Worm (Caenorhabditis elegans) whole organism, dauer: ENCODE data around the gene imp-2.

Source experiments
- unc-62 ChIP-seq: sonication (generic microtip); optimal IDR thresholded peaks from 2 replicates; lab custom pipeline; 2017; ENCODE audit warnings: missing biosample characterization, missing genetic modification reagents, missing genetic modification characterization

Gene imp-2

ce11 chrIV:11131268-11131667, 12.6 kb upstream of the imp-2 start, which contains the start of gene ard-1:
Gene ard-1 (plus strand): TSS chrIV:11131279.
- TF ChIP-seq unc-62 (GFP tag; lab: Kevin White, UChicago), result no peak

DNA sequence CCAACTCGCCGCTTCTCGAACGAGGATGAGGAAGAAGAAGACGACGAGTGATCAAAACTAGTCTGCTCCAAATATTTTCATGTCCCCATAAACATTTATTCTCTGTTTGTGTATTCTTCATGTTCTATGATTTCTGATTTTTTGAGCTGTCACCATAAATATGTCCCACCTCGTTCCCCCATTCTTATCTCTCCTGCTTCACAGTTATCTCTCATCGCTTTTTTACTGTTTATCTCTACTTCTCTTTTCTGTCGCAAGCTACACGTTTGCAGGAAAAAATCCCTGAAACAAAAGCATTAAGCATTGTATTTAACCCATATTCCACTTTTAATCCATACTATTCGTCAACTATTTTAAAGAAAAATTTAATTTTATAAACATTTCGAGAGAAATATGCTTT, 12.1 kb upstream of the imp-2 start:
- TF ChIP-seq unc-62 (GFP tag; lab: Kevin White, UChicago), result no peak

ce11 chrIV:11126028-11126427, 7.3 kb upstream of the imp-2 start:
- no peak for TF ChIP-seq unc-62 (GFP tag; lab: Kevin White, UChicago)

- no peak for TF ChIP-seq unc-62 (GFP tag; lab: Kevin White, UChicago)
Measured at ce11 chrIV:11126004-11126027, 7.1 kb upstream of the imp-2 start, which contains the start of gene swsn-4. Gene swsn-4 (plus strand): TSS chrIV:11126024.

ce11 chrIV:11125604-11126003, 6.9 kb upstream of the imp-2 start:
- no peak for TF ChIP-seq unc-62 (GFP tag; lab: Kevin White, UChicago)

DNA sequence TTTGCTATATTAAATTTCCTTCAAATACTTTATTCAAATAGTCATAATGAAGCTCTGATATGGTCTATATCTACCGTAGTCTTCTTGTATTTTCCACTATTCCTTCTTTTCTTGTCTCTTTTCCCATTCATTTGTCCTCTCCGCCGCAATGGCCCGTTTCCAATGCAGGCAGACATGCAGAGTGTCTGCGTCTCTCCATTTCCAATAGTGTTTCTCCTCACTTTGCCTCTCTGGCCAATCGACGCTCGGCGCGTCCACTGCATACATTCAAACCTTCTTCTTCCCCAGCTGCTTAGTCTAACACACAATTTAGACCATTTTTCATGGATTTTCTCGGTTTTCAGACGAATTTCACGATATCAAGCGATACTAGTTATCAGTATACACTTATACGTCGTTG, 6.5 kb upstream of the imp-2 start:
- TF ChIP-seq unc-62 (GFP tag; lab: Kevin White, UChicago), result no peak

DNA sequence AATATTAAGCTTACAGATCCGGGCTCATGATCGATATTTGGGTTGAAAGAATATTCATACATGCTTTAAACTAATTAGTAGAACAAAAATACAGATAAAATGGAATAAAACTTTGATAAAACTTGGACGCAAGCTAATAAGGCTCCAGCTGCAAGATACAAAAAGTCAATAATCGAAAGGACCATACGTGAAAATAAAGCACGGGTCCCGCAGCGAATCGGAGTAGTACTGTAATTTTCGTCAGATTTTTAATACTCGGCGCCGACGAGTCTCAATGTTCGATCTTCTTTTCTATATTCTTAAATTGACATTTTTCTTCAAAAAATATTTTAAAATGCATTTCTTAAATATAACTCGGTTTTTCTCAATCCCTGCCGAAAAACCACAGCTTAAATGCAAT, 6.0 kb upstream of the imp-2 start, which contains the start of gene spo-11:
Gene spo-11 (minus strand): TSS at position 189 of the 400 bp plus-strand sequence.
- TF ChIP-seq unc-62 (GFP tag; lab: Kevin White, UChicago), result no peak

DNA sequence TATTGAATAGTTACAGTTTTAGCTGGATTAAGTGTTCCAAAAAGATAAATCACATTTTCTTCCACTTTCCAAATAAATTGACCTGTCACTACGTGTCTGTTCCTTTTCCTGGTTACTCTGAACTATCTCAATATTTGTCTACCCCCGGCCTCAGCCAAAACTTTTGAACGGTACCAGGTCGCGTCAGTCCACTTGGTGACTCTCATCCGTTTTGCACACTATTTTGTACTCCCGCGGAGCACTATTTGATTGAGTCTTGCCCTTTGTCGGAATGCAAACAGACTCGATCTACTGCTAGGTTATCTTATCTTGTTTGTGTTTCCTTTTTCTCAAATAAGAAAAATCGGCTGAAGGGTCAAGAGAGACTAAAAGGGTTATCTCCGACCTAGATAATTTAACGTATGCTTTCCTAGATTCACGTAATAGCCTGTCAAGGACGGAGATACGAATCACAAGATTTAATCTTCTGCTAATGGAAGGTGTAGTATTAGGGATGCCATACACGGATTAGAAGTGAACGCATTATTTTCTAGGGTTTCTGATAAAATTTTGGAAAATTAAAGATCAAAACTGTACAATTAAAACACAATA, 1.4 kb upstream of the imp-2 start:
- TF ChIP-seq unc-62 (GFP tag; lab: Kevin White, UChicago), result no peak

DNA sequence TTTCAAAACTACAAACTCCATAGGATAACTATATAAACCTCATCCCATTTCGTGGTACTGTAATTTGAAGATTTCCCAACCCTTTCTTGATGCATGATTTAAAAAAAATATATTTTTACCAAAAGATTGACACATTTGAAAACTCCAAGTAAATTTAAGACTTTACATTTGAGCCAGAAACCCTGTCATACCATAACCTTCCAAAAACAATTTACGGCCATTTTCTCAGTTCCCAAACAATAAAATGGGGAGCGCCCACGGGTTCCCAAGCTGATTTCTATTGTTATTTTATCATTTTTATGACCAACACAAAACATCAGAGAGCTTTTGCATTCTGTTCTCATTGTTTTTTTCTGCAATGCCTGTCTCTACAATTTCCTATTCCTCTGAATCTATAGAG, 6.0 kb downstream of the imp-2 start, which contains the start of gene clc-9:
Gene clc-9 (plus strand): TSS at position 301 of the 400 bp plus-strand sequence.
- TF ChIP-seq unc-62 (GFP tag; lab: Kevin White, UChicago), result no peak

DNA sequence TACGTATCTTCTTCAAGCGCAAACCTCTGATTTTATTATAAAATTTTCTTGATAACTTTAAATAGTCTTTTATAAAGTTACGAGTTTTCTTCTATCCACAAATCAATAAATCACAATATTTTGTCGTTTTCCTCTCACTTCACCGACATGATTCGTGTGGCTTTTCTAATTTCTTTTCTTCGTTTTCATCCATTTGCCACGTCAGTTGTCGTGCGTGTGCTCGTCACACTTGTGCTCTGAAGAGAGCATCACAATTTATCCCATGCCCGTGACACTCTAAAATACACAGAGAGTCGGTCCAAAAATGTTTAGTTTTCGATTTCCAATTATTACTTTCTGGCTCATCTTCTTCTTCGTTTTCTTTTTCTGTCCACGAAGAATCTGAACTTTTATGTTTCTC, 6.8 kb downstream of the imp-2 start:
- no peak for TF ChIP-seq unc-62 (GFP tag; lab: Kevin White, UChicago)

ce11 chrIV:11110995-11111619, 7.6 kb downstream of the imp-2 start, which contains the start of gene rps-5:
Gene rps-5 (minus strand): TSS chrIV:11111045.
- no peak for TF ChIP-seq unc-62 (GFP tag; lab: Kevin White, UChicago)

ce11 chrIV:11109771-11110170, 8.9 kb downstream of the imp-2 start, which contains the start of gene pigk-1:
Gene pigk-1 (minus strand): TSS chrIV:11110018.
- no peak for TF ChIP-seq unc-62 (GFP tag; lab: Kevin White, UChicago)

- no peak for TF ChIP-seq unc-62 (GFP tag; lab: Kevin White, UChicago)
Measured at ce11 chrIV:11105724-11106123, 13.0 kb downstream of the imp-2 start, which contains the start of gene srlf-24. Gene srlf-24 (minus strand): TSS chrIV:11105824.

DNA sequence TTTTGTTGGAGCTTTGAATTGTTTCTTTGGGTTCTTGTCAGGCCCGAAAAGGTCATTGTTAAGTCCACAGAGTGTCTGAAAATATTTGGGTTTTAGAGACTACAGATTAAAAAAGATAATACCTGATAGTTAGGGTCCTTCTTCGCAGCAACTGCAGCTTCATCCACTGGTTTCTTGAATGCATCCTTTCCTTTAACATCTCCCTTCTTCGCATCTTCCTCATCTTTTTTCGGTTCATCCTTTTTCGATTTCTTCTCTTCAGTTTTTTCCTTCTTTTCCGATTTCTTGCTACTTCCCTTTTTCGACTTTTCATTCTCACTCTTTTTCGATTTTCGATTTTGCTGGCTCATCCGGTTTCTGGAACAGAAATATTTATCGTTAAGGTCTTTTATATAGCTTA, 15.2 kb downstream of the imp-2 start:
- no peak for TF ChIP-seq unc-62 (GFP tag; lab: Kevin White, UChicago)

ce11 chrIV:11102608-11103007, 16.1 kb downstream of the imp-2 start, which contains the start of gene srlf-17:
Gene srlf-17 (minus strand): TSS chrIV:11102708.
- TF ChIP-seq unc-62 (GFP tag; lab: Kevin White, UChicago), result no peak

- no peak for TF ChIP-seq unc-62 (GFP tag; lab: Kevin White, UChicago)
Measured at ce11 chrIV:11101383-11101782, 17.3 kb downstream of the imp-2 start, which contains the start of gene srlf-18. Gene srlf-18 (minus strand): TSS chrIV:11101483.

DNA sequence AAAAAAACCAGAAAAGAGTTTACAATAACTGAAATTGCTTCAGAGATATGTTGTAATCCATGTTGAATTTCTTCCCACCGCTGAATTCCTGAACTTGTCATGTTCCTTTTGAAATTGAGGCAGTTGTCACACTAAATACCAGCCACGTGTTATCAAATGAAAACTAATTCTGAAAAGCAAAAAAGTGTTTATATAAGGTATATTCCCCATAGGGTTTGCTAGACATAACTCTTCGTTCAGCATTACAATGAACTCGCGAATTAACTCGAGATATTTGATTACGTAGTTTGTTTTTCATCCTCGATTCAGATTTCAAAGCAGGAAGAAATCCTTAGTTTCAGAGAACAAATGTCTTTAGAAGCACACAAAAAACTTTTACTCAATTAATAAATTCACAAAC, 18.4 kb downstream of the imp-2 start, which contains the start of gene str-3:
Gene str-3 (minus strand): TSS at position 101 of the 400 bp plus-strand sequence.
- no peak for TF ChIP-seq unc-62 (GFP tag; lab: Kevin White, UChicago)
